Fruit fly (Drosophila melanogaster): ENCODE measurements around the gene Ccdc114.

dm6 chr3R:16573483-16574145 lies 50.9 kb downstream of the Ccdc114 start, which contains the start of gene CG14903:
- TF ChIP-seq CTCF (optimal IDR thresholded peaks at IDR 0.05) (peak; percentile 92 to 93), CG8478 (optimal IDR thresholded peaks at IDR 0.05) (no peak)
